Fruit fly (Drosophila melanogaster) whole organism, embryonic: Measurements from ENCODE around the gene ppk30.
A peak's percentile ranks its signal among the peaks of the same experiment; 100 is the strongest.

ENCODE experiments used
- ATbp ChIP-seq: fragments of 200-800 bp; sonication (Bioruptor generic); optimal IDR thresholded peaks from 2 replicates; lab custom pipeline; 2017; ENCODE audit warnings: missing biosample characterization, mild to moderate bottlenecking, missing genetic modification characterization, missing genetic modification reagents
- CG10366 ChIP-seq: fragments of 200-800 bp; sonication (Bioruptor generic); IDR thresholded peaks from 2 replicates; pipeline ENCODE4 v1.3.6; 2022; ENCODE audit warnings: missing biosample characterization, missing genetic modification characterization
- CG11398 ChIP-seq: fragments of 200-800 bp; sonication (Bioruptor generic); optimal IDR thresholded peaks from 2 replicates; lab custom pipeline; 2016; ENCODE audit warnings: missing biosample characterization, missing genetic modification characterization
- CG11696 ChIP-seq: fragments of 200-800 bp; sonication (Bioruptor generic); IDR thresholded peaks from 2 replicates; pipeline ENCODE4 v1.3.6; 2022; ENCODE audit warnings: missing biosample characterization, missing genetic modification characterization
- CG12155 ChIP-seq: fragments of 200-800 bp; sonication (Bioruptor generic); optimal IDR thresholded peaks from 3 replicates; lab custom pipeline; 2016; ENCODE audit warnings: missing biosample characterization, missing genetic modification characterization
- CG12391 ChIP-seq: fragments of 200-800 bp; sonication (Bioruptor generic); optimal IDR thresholded peaks from 3 replicates; lab custom pipeline; 2018; ENCODE audit warnings: missing biosample characterization, mild to moderate bottlenecking, missing genetic modification characterization, moderate library complexity
- CG17328 ChIP-seq: fragments of 200-800 bp; sonication (Bioruptor generic); IDR thresholded peaks from 2 replicates; pipeline ENCODE4 v1.3.6; 2022; ENCODE audit warnings: missing biosample characterization, missing genetic modification characterization
- CG18011 ChIP-seq: fragments of 200-800 bp; sonication (Bioruptor generic); optimal IDR thresholded peaks from 2 replicates; lab custom pipeline; 2017; ENCODE audit warnings: missing biosample characterization, missing genetic modification characterization, mild to moderate bottlenecking, moderate library complexity, missing genotype
- CG18599 ChIP-seq: fragments of 200-800 bp; sonication (Bioruptor generic); optimal IDR thresholded peaks from 3 replicates; lab custom pipeline; 2017; ENCODE audit warnings: missing biosample characterization, missing genetic modification characterization, mild to moderate bottlenecking, moderate library complexity, missing genetic modification reagents
- CG2199 ChIP-seq: fragments of 200-800 bp; sonication (Bioruptor generic); IDR thresholded peaks from 3 replicates; pipeline ENCODE4 v1.3.6; 2022; ENCODE audit warnings: missing biosample characterization, missing genetic modification characterization
- CG2202 ChIP-seq: fragments of 200-800 bp; sonication (Bioruptor generic); optimal IDR thresholded peaks from 2 replicates; lab custom pipeline; 2018; ENCODE audit warnings: missing biosample characterization, mild to moderate bottlenecking, missing genetic modification characterization
- CG30020 ChIP-seq: fragments of 200-800 bp; optimal IDR thresholded peaks from 2 replicates; lab custom pipeline; 2019; ENCODE audit warnings: missing biosample characterization, mild to moderate bottlenecking, missing genetic modification characterization, moderate library complexity
- CG33213 ChIP-seq: fragments of 200-800 bp; sonication (Bioruptor generic); optimal IDR thresholded peaks from 3 replicates; lab custom pipeline; 2016; ENCODE audit warnings: missing biosample characterization, missing genetic modification characterization
- CG4424 ChIP-seq: fragments of 200-800 bp; sonication (Bioruptor generic); optimal IDR thresholded peaks from 3 replicates; lab custom pipeline; 2016; ENCODE audit warnings: missing biosample characterization, missing genetic modification characterization
- CG4617 ChIP-seq: fragments of 200-800 bp; sonication (Bioruptor generic); optimal IDR thresholded peaks from 3 replicates; lab custom pipeline; 2016; ENCODE audit warnings: missing biosample characterization, missing genetic modification characterization, borderline replicate concordance
- CG6654 ChIP-seq: fragments of 200-800 bp; sonication (Bioruptor generic); optimal IDR thresholded peaks from 2 replicates; lab custom pipeline; 2017; ENCODE audit warnings: missing biosample characterization, mild to moderate bottlenecking, missing genetic modification characterization
- CG7839 ChIP-seq: fragments of 200-800 bp; sonication (Bioruptor generic); optimal IDR thresholded peaks from 3 replicates; lab custom pipeline; 2018; ENCODE audit warnings: missing biosample characterization, mild to moderate bottlenecking, missing genetic modification characterization, moderate library complexity
- CG7963 ChIP-seq: fragments of 200-800 bp; sonication (Bioruptor generic); IDR thresholded peaks from 3 replicates; pipeline ENCODE4 v1.3.6; 2022; ENCODE audit warnings: missing biosample characterization, missing genetic modification characterization; ENCODE audit not compliant: partially characterized antibody
- CG9437 ChIP-seq: fragments of 200-800 bp; sonication (Bioruptor generic); optimal IDR thresholded peaks from 2 replicates; lab custom pipeline; 2018; ENCODE audit warnings: missing biosample characterization, mild to moderate bottlenecking, missing genetic modification characterization
- D ChIP-seq, 2 experiments: fragments of 200-800 bp in 1 of 2; fragments of >200 bp in 1 of 2; sonication (Bioruptor generic) in 1 of 2; optimal IDR thresholded peaks; 2 replicates in 1 of 2; 3 replicates in 1 of 2; lab custom pipeline; 2017; ENCODE audit warnings: mild to moderate bottlenecking in 1 of 2, missing biosample characterization in 1 of 2, missing genetic modification characterization in 1 of 2, missing genetic modification reagents in 1 of 2
- Deaf1 ChIP-seq: fragments of 200-800 bp; optimal IDR thresholded peaks from 3 replicates; lab custom pipeline; 2019; ENCODE audit warnings: missing biosample characterization, mild to moderate bottlenecking, missing genetic modification characterization, moderate library complexity
- Dfd ChIP-seq, 2 experiments: fragments of >200 bp; optimal IDR thresholded peaks; 2 replicates each; lab custom pipeline; 2017; ENCODE audit warnings: missing biosample characterization in 2 of 2, missing genetic modification characterization in 2 of 2
- Dp ChIP-seq: fragments of 200-800 bp; sonication (Bioruptor generic); optimal IDR thresholded peaks from 2 replicates; lab custom pipeline; 2018; ENCODE audit warnings: missing biosample characterization, mild to moderate bottlenecking, missing genetic modification characterization, moderate library complexity
- HmgZ ChIP-seq: fragments of 200-800 bp; sonication (Bioruptor generic); optimal IDR thresholded peaks from 2 replicates; lab custom pipeline; 2018; ENCODE audit warnings: missing biosample characterization, mild to moderate bottlenecking, missing genetic modification characterization
- Hr51 ChIP-seq, 2 experiments: fragments of 200-800 bp; sonication (Bioruptor generic); optimal IDR thresholded peaks; 2 replicates in 1 of 2; 3 replicates in 1 of 2; lab custom pipeline; 2016 to 2018; ENCODE audit warnings: missing biosample characterization in 2 of 2, missing genetic modification characterization in 2 of 2, mild to moderate bottlenecking in 1 of 2, moderate library complexity in 1 of 2
- Lpt ChIP-seq: fragments of >200 bp; optimal IDR thresholded peaks from 2 replicates; lab custom pipeline; 2018; ENCODE audit warnings: missing biosample characterization, missing genetic modification characterization
- Max ChIP-seq: fragments of 200-800 bp; sonication (Bioruptor generic); optimal IDR thresholded peaks from 2 replicates; lab custom pipeline; 2016; ENCODE audit warnings: missing biosample characterization, mild to moderate bottlenecking, missing genetic modification characterization
- Nf-YC ChIP-seq: fragments of 200-800 bp; optimal IDR thresholded peaks from 3 replicates; lab custom pipeline; 2019; ENCODE audit warnings: missing biosample characterization, mild to moderate bottlenecking, missing genetic modification characterization, moderate library complexity
- Oaz ChIP-seq: fragments of 200-800 bp; sonication (Bioruptor generic); IDR thresholded peaks from 2 replicates; pipeline ENCODE4 v1.3.6; 2022; ENCODE audit warnings: missing biosample characterization, missing genetic modification characterization
- Poxn ChIP-seq: fragments of 200-800 bp; sonication (Bioruptor generic); IDR thresholded peaks from 2 replicates; pipeline ENCODE4 v1.3.6; 2022; ENCODE audit warnings: missing biosample characterization, missing genetic modification characterization
- Sox102F ChIP-seq: fragments of 200-800 bp; sonication (Bioruptor generic); optimal IDR thresholded peaks from 2 replicates; lab custom pipeline; 2018; ENCODE audit warnings: missing biosample characterization, mild to moderate bottlenecking, missing genetic modification characterization, moderate library complexity
- Trl ChIP-seq, 3 experiments: fragments of >200 bp in 2 of 3; fragments of 200-800 bp in 1 of 3; sonication (Bioruptor generic) in 1 of 3; optimal IDR thresholded peaks; 2 replicates in 1 of 3; 3 replicates in 2 of 3; lab custom pipeline; 2016 to 2017; ENCODE audit warnings: missing biosample characterization in 1 of 3, missing genetic modification characterization in 1 of 3
- ash1 ChIP-seq: fragments of 200-800 bp; sonication (Bioruptor generic); optimal IDR thresholded peaks from 2 replicates; lab custom pipeline; 2018; ENCODE audit warnings: missing biosample characterization, mild to moderate bottlenecking, missing genetic modification characterization
- bigmax ChIP-seq: fragments of 200-800 bp; sonication (Bioruptor generic); optimal IDR thresholded peaks from 2 replicates; lab custom pipeline; 2018; ENCODE audit warnings: missing biosample characterization, mild to moderate bottlenecking, missing genetic modification characterization
- dimm ChIP-seq: fragments of 200-800 bp; sonication (Bioruptor generic); IDR thresholded peaks from 2 replicates; pipeline ENCODE4 v1.3.6; 2022; ENCODE audit warnings: missing biosample characterization, missing genetic modification characterization
- dysf ChIP-seq: fragments of 200-800 bp; sonication (Bioruptor generic); IDR thresholded peaks from 3 replicates; pipeline ENCODE4 v1.3.6; 2022; ENCODE audit warnings: missing biosample characterization, missing genetic modification characterization
- esg ChIP-seq: fragments of 200-800 bp; sonication (Bioruptor generic); conservative IDR thresholded peaks from 2 replicates; pipeline ENCODE4 v1.3.6; 2022; ENCODE audit warnings: missing biosample characterization, missing genetic modification characterization
- ftz-f1 ChIP-seq: fragments of 200-800 bp; sonication (Bioruptor generic); optimal IDR thresholded peaks from 2 replicates; lab custom pipeline; 2016; ENCODE audit warnings: missing biosample characterization, missing genetic modification characterization
- jigr1 ChIP-seq: fragments of 200-800 bp; sonication (Bioruptor generic); IDR thresholded peaks from 3 replicates; pipeline ENCODE4 v1.3.6; 2022; ENCODE audit warnings: missing biosample characterization, missing genetic modification characterization
- klu ChIP-seq: fragments of 200-800 bp; sonication (Bioruptor generic); IDR thresholded peaks from 2 replicates; pipeline ENCODE4 v1.3.6; 2022; ENCODE audit warnings: missing biosample characterization, missing genetic modification characterization
- nmo ChIP-seq: fragments of 200-800 bp; sonication (Bioruptor generic); optimal IDR thresholded peaks from 2 replicates; lab custom pipeline; 2018; ENCODE audit warnings: missing biosample characterization, mild to moderate bottlenecking, missing genetic modification characterization, moderate library complexity
- otp ChIP-seq: fragments of 200-800 bp; sonication (Bioruptor generic); IDR thresholded peaks from 3 replicates; pipeline ENCODE4, ENCODE4 v1.3.6; 2022; ENCODE audit warnings: missing biosample characterization, missing genetic modification characterization
- p53 ChIP-seq: fragments of 200-800 bp; sonication (Bioruptor generic); optimal IDR thresholded peaks from 2 replicates; lab custom pipeline; 2016; ENCODE audit warnings: missing biosample characterization, missing genetic modification characterization
- phol ChIP-seq: fragments of 200-800 bp; sonication (Bioruptor generic); optimal IDR thresholded peaks from 3 replicates; lab custom pipeline; 2018; ENCODE audit warnings: missing biosample characterization, mild to moderate bottlenecking, missing genetic modification characterization, moderate library complexity
- pita ChIP-seq: fragments of 200-800 bp; sonication (Bioruptor generic); optimal IDR thresholded peaks from 2 replicates; lab custom pipeline; 2017; ENCODE audit warnings: missing biosample characterization, mild to moderate bottlenecking, missing genetic modification characterization
- pros ChIP-seq: fragments of 200-800 bp; sonication (Bioruptor generic); optimal IDR thresholded peaks from 3 replicates; lab custom pipeline; 2019; ENCODE audit warnings: missing biosample characterization, mild to moderate bottlenecking, missing genetic modification characterization, moderate library complexity
- ro ChIP-seq: fragments of 200-800 bp; sonication (Bioruptor generic); IDR thresholded peaks from 2 replicates; pipeline ENCODE4 v1.3.6; 2022; ENCODE audit warnings: missing biosample characterization, missing genetic modification characterization
- ssp ChIP-seq: fragments of 200-800 bp; sonication (Bioruptor generic); IDR thresholded peaks from 2 replicates; pipeline ENCODE4 v1.3.6; 2022; ENCODE audit warnings: missing biosample characterization, missing genetic modification characterization
- ttk ChIP-seq: fragments of 200-800 bp; sonication (Bioruptor generic); IDR thresholded peaks from 2 replicates; pipeline ENCODE4 v2.1.2; 2022; ENCODE audit warnings: missing biosample characterization, missing genetic modification characterization
- vnd ChIP-seq: fragments of 200-800 bp; sonication (Bioruptor generic); IDR thresholded peaks from 3 replicates; pipeline ENCODE4 v1.3.6; 2022; ENCODE audit warnings: missing biosample characterization, missing genetic modification characterization; ENCODE audit not compliant: partially characterized antibody

The ppk30 gene

DNA sequence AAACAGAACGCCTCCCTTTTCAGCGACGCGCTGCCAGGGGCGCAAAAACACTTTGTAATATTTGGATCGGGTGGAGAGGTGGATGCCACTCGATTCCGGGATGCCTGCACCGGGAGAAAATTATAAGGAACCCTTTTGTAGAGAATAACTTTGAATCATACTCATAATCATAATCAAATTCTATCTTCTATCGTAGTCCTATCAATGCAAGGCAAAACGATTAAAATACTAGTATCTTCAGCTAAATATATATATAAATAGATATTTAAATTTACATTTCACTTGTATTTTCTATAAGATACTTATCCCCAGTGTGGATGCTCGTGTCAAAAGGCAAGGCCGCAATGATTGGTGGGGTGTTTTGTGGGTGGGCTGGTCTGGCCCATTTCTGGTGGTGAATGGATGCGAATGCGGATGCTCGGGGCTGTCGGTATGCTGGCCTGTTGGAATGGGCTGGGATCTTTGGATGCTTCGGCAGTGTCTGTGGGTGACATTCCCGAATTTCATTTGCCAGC is 36.9 kb downstream of the ppk30 start:
- TF ChIP-seq dysf (GFP tag; lab: Robert Waterston, UW) (no peak), Deaf1 (tag; lab: Kevin White, UChicago) (peak; percentile 22), p53 (no peak), Oaz (GFP tag; lab: Robert Waterston, UW) (no peak), HmgZ (no peak), ATbp (GFP tag; lab: Kevin White, UChicago) (peak; percentile 16), CG4424 (GFP tag; lab: Kevin White, UChicago) (no peak), vnd (GFP tag; lab: Robert Waterston, UW) (no peak), ssp (no peak), CG18011 (no peak), CG33213 (GFP tag; lab: Kevin White, UChicago) (no peak), CG17328 (GFP tag; lab: Robert Waterston, UW) (0 out of 2 replicates have a peak, but pooled peaks have one; percentile 7), phol (tag; lab: Kevin White, UChicago) (peak; percentile 12), CG4617 (no peak), pros (GFP tag; lab: Kevin White, UChicago) (no peak), CG7963 (GFP tag; lab: Robert Waterston, UW) (no peak), otp (GFP tag; lab: Robert Waterston, UW) (no peak), Dfd (GFP tag; optimal IDR thresholded peaks at IDR 0.05; lab: Kevin White, UChicago) (no peak), CG2202 (tag; lab: Kevin White, UChicago) (no peak), Dp (GFP tag; lab: Kevin White, UChicago) (no peak), ftz-f1 (GFP tag; lab: Kevin White, UChicago) (no peak), CG30020 (tag; lab: Kevin White, UChicago) (no peak), bigmax (GFP tag; lab: Kevin White, UChicago) (no peak), CG10366 (GFP tag; lab: Robert Waterston, UW) (no peak), Sox102F (GFP tag; lab: Kevin White, UChicago) (peak; percentile 44), Trl (optimal IDR thresholded peaks at IDR 0.05; lab: Kevin White, UChicago) (no peak), Trl (GFP tag; optimal IDR thresholded peaks at IDR 0.05; lab: Kevin White, UChicago) (no peak), Poxn (no peak), Max (no peak), pita (GFP tag; lab: Kevin White, UChicago) (no peak), ash1 (GFP tag; lab: Kevin White, UChicago) (no peak), CG18599 (GFP tag; lab: Kevin White, UChicago) (peak; percentile 31), Lpt (GFP tag; lab: Kevin White, UChicago) (no peak), CG12391 (tag; lab: Kevin White, UChicago) (peak; percentile 18), Nf-YC (tag; lab: Kevin White, UChicago) (peak; percentile 55), ttk (GFP tag; lab: Robert Waterston, UW) (no peak), CG11696 (GFP tag; lab: Robert Waterston, UW) (no peak), klu (GFP tag; lab: Robert Waterston, UW) (no peak), CG6654 (GFP tag; lab: Kevin White, UChicago) (no peak), dimm (GFP tag; lab: Robert Waterston, UW) (no peak), esg (GFP tag; lab: Robert Waterston, UW) (no peak), ro (no peak), Hr51 (GFP tag; optimal IDR thresholded peaks at IDR 0.05; lab: Kevin White, UChicago) (peak in 1 of 2 experiments; percentile 60), nmo (GFP tag; lab: Kevin White, UChicago) (peak; percentile 6), jigr1 (GFP tag; lab: Robert Waterston, UW) (no peak), CG7839 (tag; lab: Kevin White, UChicago) (peak; percentile 12), CG11398 (no peak), CG9437 (GFP tag; lab: Kevin White, UChicago) (no peak), CG2199 (GFP tag; lab: Robert Waterston, UW) (no peak), CG12155 (GFP tag; lab: Kevin White, UChicago) (no peak), D (optimal IDR thresholded peaks at IDR 0.05; lab: Kevin White, UChicago) (no peak), D (GFP tag; optimal IDR thresholded peaks at IDR 0.05; lab: Kevin White, UChicago) (no peak)
